Worm (Caenorhabditis elegans) whole organism, L2 larva: ENCODE results near the gene fbxa-71.
"Not testable (repeated sequence)": the region's sequence is repeated elsewhere in the genome, so short reads cannot be mapped to it uniquely, and the experiment has no call there.

Experiments used
- F13H6.1 ChIP-seq: sonication (generic microtip); optimal IDR thresholded peaks from 2 replicates; lab custom pipeline; 2016; ENCODE audit warnings: missing genetic modification characterization, missing compliant biosample characterization
- Y55F3AM.14 ChIP-seq: fragments of 200-800 bp; sonication (Bioruptor generic); optimal IDR thresholded peaks from 2 replicates; lab custom pipeline; 2018; ENCODE audit warnings: mild to moderate bottlenecking, missing genetic modification characterization, missing compliant biosample characterization
- ZK546.5 ChIP-seq: sonication (generic microtip); optimal IDR thresholded peaks from 2 replicates; lab custom pipeline; 2017; ENCODE audit warnings: missing biosample characterization, missing genetic modification characterization
- alr-1 ChIP-seq: fragments of 150-350 bp; optimal IDR thresholded peaks from 2 replicates; lab custom pipeline; 2014; ENCODE audit warnings: missing biosample characterization, missing genetic modification characterization
- aly-2 ChIP-seq: fragments of 150-350 bp; optimal IDR thresholded peaks from 2 replicates; lab custom pipeline; 2014; ENCODE audit warnings: missing biosample characterization, missing genetic modification characterization
- ama-1 ChIP-seq: fragments of 150-350 bp; optimal IDR thresholded peaks from 2 replicates; lab custom pipeline; 2018; ENCODE audit warnings: inconsistent platforms
- blmp-1 ChIP-seq: sonication (generic microtip); optimal IDR thresholded peaks from 2 replicates; lab custom pipeline; 2017; ENCODE audit warnings: missing genetic modification characterization, mild to moderate bottlenecking, missing compliant biosample characterization, antibody characterized with exemption, moderate library complexity; ENCODE audit not compliant: insufficient read depth
- ceh-82 ChIP-seq: fragments of 150-350 bp; optimal IDR thresholded peaks from 2 replicates; lab custom pipeline; 2014; ENCODE audit warnings: missing biosample characterization, missing genetic modification characterization
- crh-2 ChIP-seq: sonication (generic microtip); optimal IDR thresholded peaks from 2 replicates; lab custom pipeline; 2017; ENCODE audit warnings: missing biosample characterization, missing genetic modification characterization
- dmd-4 ChIP-seq: sonication (generic microtip); optimal IDR thresholded peaks from 2 replicates; lab custom pipeline; 2017; ENCODE audit warnings: missing biosample characterization, missing genetic modification characterization
- fos-1 ChIP-seq: fragments of 150-350 bp; optimal IDR thresholded peaks from 2 replicates; lab custom pipeline; 2014; ENCODE audit warnings: missing biosample characterization, missing genetic modification characterization
- gmeb-1 ChIP-seq: fragments of 150-350 bp; optimal IDR thresholded peaks from 2 replicates; lab custom pipeline; 2014; ENCODE audit warnings: missing biosample characterization, missing genetic modification characterization
- lin-11 ChIP-seq: fragments of 150-350 bp; sonication (generic microtip); optimal IDR thresholded peaks from 2 replicates; lab custom pipeline; 2014; ENCODE audit warnings: missing biosample characterization, missing genetic modification characterization, inconsistent platforms, mixed read lengths
- lin-39 ChIP-seq: fragments of 150-350 bp; optimal IDR thresholded peaks from 2 replicates; lab custom pipeline; 2014; ENCODE audit warnings: missing biosample characterization, missing genetic modification reagents, missing genetic modification characterization
- lsy-2 ChIP-seq, 2 experiments: fragments of 150-350 bp in 1 of 2; sonication (generic microtip) in 1 of 2; optimal IDR thresholded peaks; 2 replicates each; lab custom pipeline; 2014 to 2017; ENCODE audit warnings: missing biosample characterization in 2 of 2, missing genetic modification characterization in 2 of 2
- nhr-10 ChIP-seq: sonication (generic microtip); optimal IDR thresholded peaks from 2 replicates; lab custom pipeline; 2017; ENCODE audit warnings: missing biosample characterization, missing genetic modification characterization
- nhr-129 ChIP-seq: fragments of 150-350 bp; optimal IDR thresholded peaks from 2 replicates; lab custom pipeline; 2014; ENCODE audit warnings: missing biosample characterization, missing genetic modification characterization
- nhr-23 ChIP-seq: fragments of 150-350 bp; optimal IDR thresholded peaks from 2 replicates; lab custom pipeline; 2014; ENCODE audit warnings: missing biosample characterization, missing genetic modification reagents, missing genetic modification characterization
- nhr-237 ChIP-seq: fragments of 150-350 bp; optimal IDR thresholded peaks from 2 replicates; lab custom pipeline; 2014; ENCODE audit warnings: missing biosample characterization, missing genetic modification characterization
- nhr-25 ChIP-seq: fragments of 150-350 bp; sonication (generic microtip); optimal IDR thresholded peaks from 3 replicates; lab custom pipeline; 2014; ENCODE audit warnings: missing biosample characterization, missing genetic modification characterization
- nhr-77 ChIP-seq: fragments of 150-350 bp; optimal IDR thresholded peaks from 2 replicates; lab custom pipeline; 2014; ENCODE audit warnings: missing biosample characterization, missing genetic modification characterization
- peb-1 ChIP-seq: fragments of 150-350 bp; optimal IDR thresholded peaks from 2 replicates; lab custom pipeline; 2014; ENCODE audit warnings: missing biosample characterization, missing genetic modification characterization
- sem-4 ChIP-seq: fragments of 150-350 bp; optimal IDR thresholded peaks from 2 replicates; lab custom pipeline; 2014; ENCODE audit warnings: missing biosample characterization, missing genetic modification reagents, missing genetic modification characterization
- skn-1 ChIP-seq: sonication (generic microtip); optimal IDR thresholded peaks from 2 replicates; lab custom pipeline; 2017; ENCODE audit warnings: missing biosample characterization, missing genetic modification characterization
- snpc-4 ChIP-seq: fragments of 150-350 bp; optimal IDR thresholded peaks from 2 replicates; lab custom pipeline; 2014; ENCODE audit warnings: missing biosample characterization, missing genetic modification characterization
- unc-55 ChIP-seq: fragments of 150-350 bp; sonication (generic microtip); optimal IDR thresholded peaks from 3 replicates; lab custom pipeline; 2014; ENCODE audit warnings: missing biosample characterization, missing genetic modification reagents, missing genetic modification characterization
- unc-62 ChIP-seq: fragments of 150-350 bp; optimal IDR thresholded peaks from 2 replicates; lab custom pipeline; 2014; ENCODE audit warnings: missing biosample characterization, missing genetic modification reagents, missing genetic modification characterization
- ztf-4 ChIP-seq: fragments of 150-350 bp; optimal IDR thresholded peaks from 2 replicates; lab custom pipeline; 2014; ENCODE audit warnings: missing biosample characterization, missing genetic modification characterization

Gene fbxa-71

DNA sequence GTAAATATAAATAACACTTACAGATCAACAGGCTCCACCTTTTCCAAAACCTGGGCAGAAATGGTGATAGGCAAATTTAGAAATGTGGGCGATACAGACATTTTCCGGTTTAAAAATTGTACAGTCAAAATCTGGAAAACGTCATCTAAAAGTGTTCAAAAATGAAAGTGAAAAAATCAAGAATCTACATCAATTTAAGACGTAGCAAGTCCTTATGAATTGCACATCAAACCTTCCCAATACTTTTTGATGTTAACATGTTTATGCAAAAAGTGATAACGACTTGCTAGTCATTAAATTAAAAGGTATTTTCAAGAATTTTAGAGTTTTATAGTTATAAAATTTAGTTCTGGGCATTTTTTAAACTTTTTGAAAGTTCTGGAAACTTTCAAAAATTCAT lies 4.3 kb upstream of the fbxa-71 start, which contains the start of gene fbxa-7:
Gene fbxa-7 (minus strand): TSS at position 101 of the 400 bp plus-strand sequence.
- TF ChIP-seq Y55F3AM.14 (no peak), lin-39 (tag; lab: Kevin White, UChicago) (no peak), peb-1 (tag; lab: Kevin White, UChicago) (no peak), nhr-129 (no peak)
- TF ChIP-seq, all 48 proteins: peak for 0

DNA sequence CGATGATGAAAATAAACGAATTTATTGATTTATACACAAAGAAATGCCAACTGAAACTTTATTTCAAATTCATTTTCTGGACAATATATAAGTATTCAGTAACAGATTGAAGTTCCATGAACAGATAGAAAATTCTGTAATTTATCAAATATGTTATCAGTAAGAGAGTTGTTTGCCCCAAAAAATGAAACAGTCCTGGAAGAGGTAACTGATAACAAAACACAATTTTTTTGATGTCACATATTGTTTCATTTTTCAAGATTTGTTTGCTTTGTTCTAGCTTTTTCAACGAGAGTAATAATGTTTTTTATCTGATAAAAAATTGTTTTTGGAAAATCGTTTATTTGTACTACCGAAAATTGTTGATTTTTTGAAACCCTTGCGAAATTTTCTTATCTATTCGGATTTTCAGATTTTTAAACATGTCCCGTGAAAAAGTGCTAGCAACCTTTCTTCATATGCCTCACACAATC lies 2.6 kb upstream of the fbxa-71 start, which contains the start of gene fbxa-73:
Gene fbxa-73 (plus strand): TSS at position 423 of the 473 bp plus-strand sequence.
- no peak for TF ChIP-seq fos-1 (tag; lab: Kevin White, UChicago)
- no peak for TF ChIP-seq alr-1 (tag; lab: Kevin White, UChicago)
- no peak for TF ChIP-seq lin-39 (tag; lab: Kevin White, UChicago)
- no peak for TF ChIP-seq nhr-10
- no peak for TF ChIP-seq unc-55 (GFP tag; lab: Kevin White, UChicago)
- TF ChIP-seq, all 48 proteins: peak for 0

DNA sequence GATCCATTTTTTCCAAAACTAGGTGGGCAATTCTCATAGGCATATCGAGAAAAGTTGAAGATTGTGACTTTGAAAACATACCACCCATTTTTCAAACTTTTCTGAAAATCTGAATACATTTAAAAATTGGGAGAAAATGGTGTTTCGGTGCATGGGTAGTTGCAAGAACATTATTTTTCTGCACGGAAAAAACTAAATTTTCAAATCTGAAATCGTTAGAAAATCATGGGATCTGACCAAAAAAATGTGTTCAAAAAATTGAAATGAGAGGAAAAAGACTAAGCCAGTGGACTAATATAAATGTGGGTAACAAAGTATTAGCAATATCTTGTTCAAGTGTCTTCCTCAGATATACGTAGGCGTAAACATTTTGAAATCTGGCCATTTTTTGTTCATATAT lies 3.2 kb downstream of the fbxa-71 start, which contains the start of gene fbxa-43:
Gene fbxa-43 (minus strand): TSS at position 101 of the 400 bp plus-strand sequence.
- TF ChIP-seq ceh-82 (no peak), ztf-4 (tag; lab: Kevin White, UChicago) (no peak), blmp-1 (no peak), crh-2 (tag; lab: Kevin White, UChicago) (no peak), snpc-4 (tag; lab: Kevin White, UChicago) (no peak), aly-2 (tag; lab: Kevin White, UChicago) (no peak), nhr-77 (no peak), skn-1 (no peak), nhr-10 (no peak), dmd-4 (no peak), alr-1 (tag; lab: Kevin White, UChicago) (no peak), sem-4 (no peak), lsy-2 (tag; optimal IDR thresholded peaks at IDR 0.05; lab: Kevin White, UChicago) (no peak), unc-55 (GFP tag; lab: Kevin White, UChicago) (no peak), ama-1 (no peak), ZK546.5 (no peak), gmeb-1 (no peak), Y55F3AM.14 (no peak), nhr-23 (no peak)
- TF ChIP-seq, all 48 proteins: peak for 0

DNA sequence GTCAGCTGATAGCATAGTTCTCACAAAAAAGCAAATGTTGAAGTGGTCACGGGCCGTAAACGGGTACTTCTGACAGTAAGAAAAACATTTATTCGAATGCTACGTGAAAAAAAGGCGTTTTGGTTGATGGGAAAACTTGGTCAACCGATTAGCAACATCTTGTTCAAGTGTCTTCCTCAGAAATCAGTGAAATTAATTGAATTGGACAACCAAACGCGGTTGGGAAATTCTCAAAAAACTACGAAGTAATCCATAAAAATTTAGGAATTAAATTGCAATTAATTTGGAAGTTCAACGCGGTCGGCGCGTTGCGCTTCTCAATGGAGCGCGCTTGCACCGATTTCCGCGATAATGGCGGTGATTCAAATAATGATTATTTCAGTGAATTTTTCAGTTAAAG lies 3.7 kb downstream of the fbxa-71 start:
- TF ChIP-seq nhr-129, result no peak

DNA sequence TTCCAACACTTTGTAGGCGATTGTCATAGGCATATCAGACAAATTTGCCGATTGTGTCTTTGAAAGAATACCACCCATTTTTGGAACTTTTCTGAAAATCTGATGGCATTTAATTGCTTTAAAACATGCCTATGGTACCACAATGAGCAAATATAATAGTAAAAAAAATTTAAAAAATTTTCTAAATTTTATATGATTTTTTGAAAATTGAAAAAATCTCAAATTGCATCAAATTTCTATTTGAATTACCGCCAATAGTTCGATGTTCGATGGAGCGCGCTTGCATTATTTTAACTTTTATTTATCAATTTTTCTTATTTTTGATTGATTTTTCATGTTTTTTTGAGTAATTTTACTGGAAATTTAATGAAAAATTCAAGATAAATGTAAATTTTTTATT lies 5.7 kb downstream of the fbxa-71 start, which contains the start of gene fbxa-42:
Gene fbxa-42 (minus strand): TSS at position 101 of the 400 bp plus-strand sequence.
- TF ChIP-seq peb-1 (tag; lab: Kevin White, UChicago); gmeb-1; lin-11 (tag; lab: Kevin White, UChicago): not testable (repeated sequence)

DNA sequence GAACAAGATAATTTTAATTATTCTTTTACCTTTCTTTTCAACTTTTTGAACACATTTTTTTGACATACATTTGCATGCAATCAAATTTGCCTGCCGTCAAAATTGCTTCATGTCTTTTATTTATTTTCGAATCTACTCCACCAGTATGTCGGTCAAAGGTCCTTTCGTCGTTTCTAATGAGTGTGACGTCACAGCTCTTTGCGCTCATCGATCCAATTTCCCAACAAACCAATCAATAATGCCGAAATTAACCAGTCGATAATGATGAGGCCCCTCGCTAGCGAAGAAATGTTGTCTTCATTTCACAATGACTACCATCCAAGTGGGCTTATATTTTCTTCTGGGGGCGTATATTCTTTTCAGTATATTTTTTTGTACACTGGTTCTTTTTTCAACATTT lies 7.3 kb downstream of the fbxa-71 start, which contains the start of gene Y54F10BM.6:
Gene Y54F10BM.6 (plus strand): TSS at position 301 of the 400 bp plus-strand sequence.
- TF ChIP-seq nhr-237 (tag; lab: Kevin White, UChicago), result no peak
- no peak for TF ChIP-seq nhr-25 (tag; lab: Kevin White, UChicago)
- no peak for TF ChIP-seq nhr-129
- TF ChIP-seq unc-55 (GFP tag; lab: Kevin White, UChicago), result no peak
- no peak for TF ChIP-seq F13H6.1 (tag; lab: Kevin White, UChicago)
- TF ChIP-seq unc-62 (GFP tag; lab: Kevin White, UChicago), result no peak
- TF ChIP-seq lin-11 (tag; lab: Kevin White, UChicago), result no peak
- no peak for TF ChIP-seq lsy-2 (tag; optimal IDR thresholded peaks at IDR 0.05; lab: Kevin White, UChicago)
- TF ChIP-seq, all 48 proteins: peak for 0

DNA sequence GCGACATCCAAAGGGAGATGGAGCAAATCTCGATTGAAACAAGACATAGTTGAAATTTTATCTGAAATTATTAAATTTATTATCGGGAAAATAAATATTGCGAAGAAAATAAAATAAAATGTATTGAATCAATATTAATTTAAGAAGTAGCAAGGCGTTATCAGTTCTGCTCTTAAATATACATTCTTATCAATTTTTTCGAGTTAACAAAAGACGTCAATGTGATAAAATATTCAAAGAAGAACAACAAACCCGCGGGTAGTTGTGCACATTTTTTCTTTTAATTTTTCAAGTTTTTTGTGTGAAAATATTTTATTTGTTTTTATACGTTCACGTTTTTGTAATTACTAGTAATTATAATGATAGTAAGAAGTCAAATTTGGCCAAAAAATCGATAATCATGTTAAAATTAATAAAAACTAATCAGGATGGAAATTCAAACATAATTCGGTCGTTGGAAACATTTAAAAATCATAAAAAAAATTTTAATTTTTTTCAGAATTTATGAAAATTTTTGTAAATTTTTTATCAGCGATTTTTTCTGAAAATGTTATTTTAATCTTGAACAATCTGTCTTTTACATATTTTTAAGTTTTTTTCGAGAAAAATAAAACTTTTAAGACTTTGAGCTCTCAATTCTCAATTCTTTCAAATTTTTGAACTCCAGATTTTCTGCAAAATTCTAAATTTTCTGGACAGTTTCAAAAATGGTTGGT lies 10.5 kb downstream of the fbxa-71 start, which contains the start of gene fbxa-9:
Gene fbxa-9 (plus strand): TSS at position 666 of the 716 bp plus-strand sequence.
- TF ChIP-seq fos-1 (tag; lab: Kevin White, UChicago) (peak; percentile 58), skn-1 (no peak)
